Fruit fly (Drosophila melanogaster): ENCODE measurements around the gene Chsy.
A peak's percentile ranks its signal among the peaks of the same experiment; 100 is the strongest.

Gene Chsy

dm6 chrX:15622970-15623402, 29.7 kb upstream of the Chsy start (continued):
- peak; percentile 49 for TF ChIP-seq schlank (tag; optimal IDR thresholded peaks at IDR 0.05)
- peak; percentile 33 for TF ChIP-seq CG8281 (tag; optimal IDR thresholded peaks at IDR 0.05)
- TF ChIP-seq Lhr (GFP tag; optimal IDR thresholded peaks at IDR 0.05), result no peak
- peak; percentile 95 for TF ChIP-seq Rfx (GFP tag; IDR thresholded peaks at IDR 0.05)
- peak; percentile 58 for TF ChIP-seq pho (GFP tag; optimal IDR thresholded peaks at IDR 0.05)
- TF ChIP-seq Fer3 (tag; optimal IDR thresholded peaks at IDR 0.05), result peak; percentile 73
- peak; percentile 94 for TF ChIP-seq ci (GFP tag; IDR thresholded peaks at IDR 0.05)
- peak; percentile 58 for TF ChIP-seq sug (tag; optimal IDR thresholded peaks at IDR 0.05)
- TF ChIP-seq CG1529 (GFP tag; optimal IDR thresholded peaks at IDR 0.05), result peak; percentile 54
- TF ChIP-seq CG7745 (tag; optimal IDR thresholded peaks at IDR 0.05), result no peak
- TF ChIP-seq hkb (optimal IDR thresholded peaks at IDR 0.05), result no peak
- peak; percentile 92 for TF ChIP-seq hkb (GFP tag; IDR thresholded peaks at IDR 0.05)
- TF ChIP-seq ewg (GFP tag; optimal IDR thresholded peaks at IDR 0.05), result peak; percentile 61
- TF ChIP-seq dysf (GFP tag; IDR thresholded peaks at IDR 0.05), result peak; percentile 93
- peak; percentile 89 for TF ChIP-seq CG14014 (GFP tag; IDR thresholded peaks at IDR 0.05)
- TF ChIP-seq CG16815 (GFP tag; optimal IDR thresholded peaks at IDR 0.05), result peak; percentile 29
- TF ChIP-seq sna (GFP tag; IDR thresholded peaks at IDR 0.05; ENCODE audit: partially characterized antibody), result no peak
- peak; percentile 26 for TF ChIP-seq kah (GFP tag; optimal IDR thresholded peaks at IDR 0.05)
- TF ChIP-seq fd102C (GFP tag; optimal IDR thresholded peaks at IDR 0.05), result no peak
- peak; percentile 66 for TF ChIP-seq jing (GFP tag; optimal IDR thresholded peaks at IDR 0.05)
- peak; percentile 58; the same call in 1 of the 2 replicates for TF ChIP-seq dimm (GFP tag; IDR thresholded peaks at IDR 0.05)
- peak; percentile 58 for TF ChIP-seq grn (GFP tag; optimal IDR thresholded peaks at IDR 0.05)
- peak; percentile 51; the same call in 1 of the 2 replicates for TF ChIP-seq CG17612 (GFP tag; IDR thresholded peaks at IDR 0.05)
- no peak for TF ChIP-seq NC2β (GFP tag; optimal IDR thresholded peaks at IDR 0.05)
- TF ChIP-seq HLH4C (GFP tag; IDR thresholded peaks at IDR 0.05; ENCODE audit: partially characterized antibody), result no peak
- TF ChIP-seq Med (GFP tag), result peak; percentile 95
- peak; percentile 33 for TF ChIP-seq Sry-δ (GFP tag; optimal IDR thresholded peaks at IDR 0.05)
- TF ChIP-seq CG3407 (GFP tag; optimal IDR thresholded peaks at IDR 0.05), result peak; percentile 42
- peak; percentile 54 for TF ChIP-seq CrebB (tag; optimal IDR thresholded peaks at IDR 0.05)
- peak; percentile 67 for TF ChIP-seq CG12659 (GFP tag; optimal IDR thresholded peaks at IDR 0.05)
- TF ChIP-seq PHDP (tag; optimal IDR thresholded peaks at IDR 0.05), result peak; percentile 70
- peak; percentile 55; the same call in 1 of the 2 replicates for TF ChIP-seq bowl (GFP tag; IDR thresholded peaks at IDR 0.05)
- TF ChIP-seq gce (GFP tag; IDR thresholded peaks at IDR 0.05), result peak; percentile 71; the same call in 2 of the 3 replicates
- TF ChIP-seq pan (optimal IDR thresholded peaks at IDR 0.05), result no peak
- TF ChIP-seq pan (GFP tag; optimal IDR thresholded peaks at IDR 0.05 in 1 of 2, IDR thresholded peaks at IDR 0.05 in 1 of 2), result peak in 1 of 2 experiments; percentile 90
- peak; percentile 69 for TF ChIP-seq CG4424 (GFP tag; optimal IDR thresholded peaks at IDR 0.05)
- TF ChIP-seq CHES-1-like (GFP tag; optimal IDR thresholded peaks at IDR 0.05), result peak; percentile 64
- TF ChIP-seq lbe (GFP tag; optimal IDR thresholded peaks at IDR 0.05), result peak; percentile 70
- TF ChIP-seq z (GFP tag; IDR thresholded peaks at IDR 0.05), result no peak
- peak; percentile 42 for TF ChIP-seq Atf-2 (GFP tag; optimal IDR thresholded peaks at IDR 0.05)
- TF ChIP-seq CG13287 (GFP tag; IDR thresholded peaks at IDR 0.05; ENCODE audit: partially characterized antibody), result no peak
- peak; percentile 58 for TF ChIP-seq en (GFP tag; optimal IDR thresholded peaks at IDR 0.05)
- peak; percentile 79 for TF ChIP-seq CG3726 (GFP tag; IDR thresholded peaks at IDR 0.05)
- no peak for TF ChIP-seq CG2202 (tag; optimal IDR thresholded peaks at IDR 0.05)
- TF ChIP-seq unpg (GFP tag; optimal IDR thresholded peaks at IDR 0.05), result peak; percentile 74
- peak; percentile 81 for TF ChIP-seq CG18599 (GFP tag; optimal IDR thresholded peaks at IDR 0.05)
- TF ChIP-seq Ptx1 (GFP tag; IDR thresholded peaks at IDR 0.05), result peak; percentile 89
- peak; percentile 51 for TF ChIP-seq CG9727 (GFP tag; optimal IDR thresholded peaks at IDR 0.05)
- peak; percentile 53 for TF ChIP-seq scrt (GFP tag; optimal IDR thresholded peaks at IDR 0.05)
- peak; percentile 42 for TF ChIP-seq Mes4 (GFP tag; optimal IDR thresholded peaks at IDR 0.05)
- TF ChIP-seq grau (tag; optimal IDR thresholded peaks at IDR 0.05), result peak; percentile 78

Data from whole organism, embryonic.